Fruit fly (Drosophila melanogaster) S2 (cell line): ENCODE results near the gene CG31823.

Experiments used
- CG8478 ChIP-seq: fragments of >200 bp; optimal IDR thresholded peaks from 2 replicates; lab custom pipeline; 2018
- CTCF ChIP-seq, 2 experiments: fragments of >200 bp; optimal IDR thresholded peaks; 2 replicates each; lab custom pipeline; 2018

DNA sequence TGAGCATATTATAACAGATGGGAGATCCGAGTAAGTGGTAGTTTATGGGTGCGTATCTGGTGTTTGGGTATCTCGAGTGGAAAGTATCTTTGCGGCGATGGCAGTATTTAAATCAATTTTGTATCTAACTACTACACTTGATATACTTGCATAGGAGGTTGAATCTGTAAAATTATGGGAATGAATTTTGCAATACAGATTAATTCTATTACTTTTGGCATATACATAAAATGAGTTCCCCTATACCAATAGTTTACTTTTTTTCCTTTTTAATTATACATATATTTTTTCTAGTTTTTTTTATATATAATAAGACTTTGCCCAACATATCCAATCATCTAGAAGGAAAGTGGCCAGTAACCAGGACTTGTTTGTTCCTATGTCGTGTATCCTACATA is 9.0 kb upstream of the CG31823 start:
- no peak for TF ChIP-seq CG8478 (lab: Kevin White, UChicago)
- no peak for TF ChIP-seq CTCF (optimal IDR thresholded peaks at IDR 0.05; lab: Kevin White, UChicago)
